Fruit fly (Drosophila melanogaster): ENCODE data around the gene vvl.

Gene vvl

dm6 chr3L:6843610-6844129 is 53.7 kb downstream of the vvl start:
- TF ChIP-seq CG8478 (optimal IDR thresholded peaks at IDR 0.05), result no peak
- TF ChIP-seq CTCF (optimal IDR thresholded peaks at IDR 0.05), result no peak

Data from S2 (cell line).